Fruit fly (Drosophila melanogaster) whole organism, wandering third instar larva: Measurements from ENCODE around the gene Pax.

Experiments
- Abd-B ChIP-seq: fragments of >200 bp; optimal IDR thresholded peaks from 2 replicates; lab custom pipeline; 2017; ENCODE audit warnings: missing biosample characterization, missing genetic modification characterization
- CG32264 ChIP-seq: fragments of 200-800 bp; sonication (Bioruptor generic); optimal IDR thresholded peaks from 2 replicates; lab custom pipeline; 2016; ENCODE audit warnings: missing biosample characterization, missing genetic modification characterization
- CG9705 ChIP-seq: fragments of 200-800 bp; sonication (Bioruptor generic); optimal IDR thresholded peaks from 2 replicates; lab custom pipeline; 2018; ENCODE audit warnings: missing biosample characterization, mild to moderate bottlenecking, missing genetic modification characterization
- Dif ChIP-seq: fragments of 200-275, 200-300 bp; sonication (Bioruptor generic); optimal IDR thresholded peaks from 2 replicates; lab custom pipeline; 2018; ENCODE audit warnings: missing biosample characterization, missing genetic modification characterization; ENCODE audit not compliant: partially characterized antibody
- GATAd ChIP-seq: sonication (Bioruptor generic); optimal IDR thresholded peaks from 2 replicates; lab custom pipeline; 2016; ENCODE audit warnings: missing biosample characterization, missing genetic modification characterization
- HLH106 ChIP-seq: fragments of 200-800 bp; optimal IDR thresholded peaks from 3 replicates; lab custom pipeline; 2019; ENCODE audit warnings: missing biosample characterization, mild to moderate bottlenecking, missing genetic modification characterization, moderate library complexity
- Hnf4 ChIP-seq: fragments of 200-800 bp; sonication (Bioruptor generic); optimal IDR thresholded peaks from 2 replicates; lab custom pipeline; 2016; ENCODE audit warnings: missing biosample characterization, mild to moderate bottlenecking, missing genetic modification characterization
- Hr78 ChIP-seq: fragments of >200 bp; optimal IDR thresholded peaks from 2 replicates; lab custom pipeline; 2017; ENCODE audit warnings: missing biosample characterization, missing genetic modification characterization
- Hr83 ChIP-seq: fragments of 200-300 bp; sonication (Bioruptor generic); optimal IDR thresholded peaks from 2 replicates; lab custom pipeline; 2016; ENCODE audit warnings: missing biosample characterization, mild to moderate bottlenecking, missing genetic modification characterization, moderate library complexity; ENCODE audit not compliant: poor library complexity, severe bottlenecking
- Jra ChIP-seq: sonication (Bioruptor generic); optimal IDR thresholded peaks from 2 replicates; lab custom pipeline; 2016; ENCODE audit warnings: missing biosample characterization, missing genetic modification characterization
- Myc ChIP-seq: fragments of >200 bp; optimal IDR thresholded peaks from 2 replicates; lab custom pipeline; 2017
- N ChIP-seq: fragments of >200 bp; optimal IDR thresholded peaks from 2 replicates; lab custom pipeline; 2018; ENCODE audit warnings: missing biosample characterization, missing external identifiers, missing genetic modification characterization
- OdsH ChIP-seq: fragments of 200-800 bp; sonication (Bioruptor generic); optimal IDR thresholded peaks from 2 replicates; lab custom pipeline; 2016; ENCODE audit warnings: missing biosample characterization, mild to moderate bottlenecking, missing genetic modification characterization
- Rel ChIP-seq, 2 experiments: fragments of 200-800 bp; sonication (Bioruptor generic) in 1 of 2; optimal IDR thresholded peaks; 2 replicates in 1 of 2; 3 replicates in 1 of 2; lab custom pipeline; 2016 to 2019; ENCODE audit warnings: mild to moderate bottlenecking in 2 of 2, missing biosample characterization in 2 of 2, missing genetic modification characterization in 2 of 2, moderate library complexity in 1 of 2
- Vsx2 ChIP-seq: fragments of 200-300, 225-300 bp; sonication (Bioruptor generic); optimal IDR thresholded peaks from 2 replicates; lab custom pipeline; 2018; ENCODE audit warnings: missing biosample characterization, missing genetic modification characterization; ENCODE audit not compliant: partially characterized antibody
- br ChIP-seq: fragments of 200-800 bp; sonication (Bioruptor generic); optimal IDR thresholded peaks from 2 replicates; lab custom pipeline; 2016; ENCODE audit warnings: missing biosample characterization, missing genetic modification characterization
- brk ChIP-seq: fragments of 200-800 bp; sonication (Bioruptor generic); optimal IDR thresholded peaks from 2 replicates; lab custom pipeline; 2016; ENCODE audit warnings: missing biosample characterization, mild to moderate bottlenecking, missing genetic modification characterization
- dl ChIP-seq, 2 experiments: fragments of 175-275, 200-275 bp in 1 of 2; fragments of 200-275 bp in 1 of 2; sonication (Bioruptor generic); optimal IDR thresholded peaks; lab custom pipeline; 2018; ENCODE audit warnings: mild to moderate bottlenecking in 2 of 2, missing biosample characterization in 2 of 2, missing genetic modification characterization in 2 of 2, moderate library complexity in 2 of 2; ENCODE audit not compliant: partially characterized antibody in 2 of 2, insufficient read depth in 1 of 2
- dsf ChIP-seq: sonication (Bioruptor generic); optimal IDR thresholded peaks from 2 replicates; lab custom pipeline; 2016; ENCODE audit warnings: missing biosample characterization, missing genetic modification characterization, borderline replicate concordance
- fru ChIP-seq: fragments of 200-800 bp; sonication (Bioruptor generic); optimal IDR thresholded peaks from 3 replicates; lab custom pipeline; 2016; ENCODE audit warnings: missing biosample characterization, mild to moderate bottlenecking, missing genetic modification characterization
- h ChIP-seq: fragments of 200-800 bp; sonication (Bioruptor generic); optimal IDR thresholded peaks from 3 replicates; lab custom pipeline; 2016; ENCODE audit warnings: missing biosample characterization, mild to moderate bottlenecking, missing genetic modification characterization
- pan ChIP-seq: fragments of >200 bp; optimal IDR thresholded peaks from 2 replicates; lab custom pipeline; 2017
- psq ChIP-seq: fragments of 200-800 bp; sonication (Bioruptor generic); optimal IDR thresholded peaks from 3 replicates; lab custom pipeline; 2017; ENCODE audit warnings: missing biosample characterization, mild to moderate bottlenecking, missing genetic modification characterization, moderate library complexity
- rgr ChIP-seq: fragments of 200-800 bp; sonication (Bioruptor generic); optimal IDR thresholded peaks from 3 replicates; lab custom pipeline; 2016; ENCODE audit warnings: missing biosample characterization, mild to moderate bottlenecking, missing genetic modification characterization
- sv ChIP-seq: fragments of 200-800 bp; sonication (Bioruptor generic); optimal IDR thresholded peaks from 3 replicates; lab custom pipeline; 2016; ENCODE audit warnings: missing biosample characterization, missing genetic modification characterization
- tai ChIP-seq: sonication (Bioruptor generic); optimal IDR thresholded peaks from 2 replicates; lab custom pipeline; 2016; ENCODE audit warnings: missing biosample characterization, missing genetic modification characterization
- usp ChIP-seq: fragments of >200 bp; optimal IDR thresholded peaks from 2 replicates; lab custom pipeline; 2017; ENCODE audit warnings: missing biosample characterization, missing genetic modification characterization
- woc ChIP-seq: sonication (Bioruptor generic); optimal IDR thresholded peaks from 2 replicates; lab custom pipeline; 2016; ENCODE audit warnings: missing biosample characterization, mild to moderate bottlenecking, missing genetic modification characterization

Gene Pax

dm6 chr2L:19393703-19394210 lies 32.6 kb downstream of the Pax start, which contains the start of gene CG31798:
CG31798 (plus strand) TSS chr2L:19394160.
- TF ChIP-seq Myc (peak; percentile 89), pan (no peak), dsf (GFP tag; lab: Kevin White, UChicago) (no peak)
- TF ChIP-seq, all 38 proteins: peak for 1

dm6 chr2L:19389749-19390148 lies 36.6 kb downstream of the Pax start, which contains the start of gene CG17549:
CG17549 (minus strand) TSS chr2L:19390075.
- TF ChIP-seq sv (GFP tag; lab: Kevin White, UChicago): no peak
- TF ChIP-seq pan: no peak
- TF ChIP-seq Jra (GFP tag; lab: Kevin White, UChicago): no peak
- no peak for TF ChIP-seq fru
- TF ChIP-seq Rel (GFP tag; optimal IDR thresholded peaks at IDR 0.05; lab: Kevin White, UChicago): no peak
- TF ChIP-seq Rel (tag; optimal IDR thresholded peaks at IDR 0.05; lab: Kevin White, UChicago): peak; percentile 17
- no peak for TF ChIP-seq woc (GFP tag; lab: Kevin White, UChicago)
- TF ChIP-seq GATAd (GFP tag; lab: Kevin White, UChicago): no peak
- TF ChIP-seq brk (GFP tag; lab: Kevin White, UChicago): no peak
- TF ChIP-seq OdsH: no peak
- peak; percentile 11 for TF ChIP-seq Hr83 (GFP tag; lab: Kevin White, UChicago)

- TF ChIP-seq dl (GFP tag; optimal IDR thresholded peaks at IDR 0.05; lab: Kevin White, UChicago; ENCODE audit: insufficient read depth in 1 of 2, partially characterized antibody in 2 of 2) (no peak), Rel (GFP tag; optimal IDR thresholded peaks at IDR 0.05; lab: Kevin White, UChicago) (no peak), Rel (tag; optimal IDR thresholded peaks at IDR 0.05; lab: Kevin White, UChicago) (peak; percentile 93), Abd-B (GFP tag; lab: Kevin White, UChicago) (no peak), Hr83 (GFP tag; lab: Kevin White, UChicago) (no peak), usp (GFP tag; lab: Kevin White, UChicago) (no peak)
- TF ChIP-seq, all 38 proteins: peak for 1
Measured at dm6 chr2L:19388966-19389365, 37.4 kb downstream of the Pax start.

dm6 chr2L:19386106-19386715 lies 40.2 kb downstream of the Pax start, which contains the start of gene fon:
fon (minus strand) TSS chr2L:19386205.
- no peak for TF ChIP-seq h
- TF ChIP-seq OdsH: no peak
- TF ChIP-seq tai (GFP tag; lab: Kevin White, UChicago): no peak
- TF ChIP-seq N: no peak

dm6 chr2L:19382353-19382752 lies 44.0 kb downstream of the Pax start:
- TF ChIP-seq CG32264 (GFP tag; lab: Kevin White, UChicago) (no peak), N (no peak), psq (no peak), HLH106 (no peak), fru (no peak), br (GFP tag; lab: Kevin White, UChicago) (no peak), rgr (GFP tag; lab: Kevin White, UChicago) (no peak), Hr83 (GFP tag; lab: Kevin White, UChicago) (no peak), tai (GFP tag; lab: Kevin White, UChicago) (no peak), Hr78 (GFP tag; lab: Kevin White, UChicago) (no peak), sv (GFP tag; lab: Kevin White, UChicago) (no peak), brk (GFP tag; lab: Kevin White, UChicago) (no peak), CG9705 (no peak), usp (GFP tag; lab: Kevin White, UChicago) (no peak)

- TF ChIP-seq Dif: no peak
- no peak for TF ChIP-seq OdsH
- no peak for TF ChIP-seq Hr78 (GFP tag; lab: Kevin White, UChicago)
- no peak for TF ChIP-seq h
- no peak for TF ChIP-seq N
- TF ChIP-seq Hnf4: no peak
- no peak for TF ChIP-seq dl (GFP tag; optimal IDR thresholded peaks at IDR 0.05; lab: Kevin White, UChicago; ENCODE audit: insufficient read depth in 1 of 2, partially characterized antibody in 2 of 2)
- no peak for TF ChIP-seq GATAd (GFP tag; lab: Kevin White, UChicago)
- TF ChIP-seq brk (GFP tag; lab: Kevin White, UChicago): no peak
- no peak for TF ChIP-seq fru
- no peak for TF ChIP-seq usp (GFP tag; lab: Kevin White, UChicago)
- TF ChIP-seq Vsx2 (GFP tag; lab: Kevin White, UChicago): no peak
- no peak for TF ChIP-seq CG32264 (GFP tag; lab: Kevin White, UChicago)
- no peak for TF ChIP-seq Rel (GFP tag; optimal IDR thresholded peaks at IDR 0.05; lab: Kevin White, UChicago)
- TF ChIP-seq Rel (tag; optimal IDR thresholded peaks at IDR 0.05; lab: Kevin White, UChicago): no peak
Measured at dm6 chr2L:19380630-19381029, 45.8 kb downstream of the Pax start, which contains the start of gene CG17350. CG17350 (plus strand) TSS chr2L:19380930.
